Fruit fly (Drosophila melanogaster) whole organism, embryonic: ENCODE data around the gene nesd.

ENCODE experiments used
- Asciz ChIP-seq: fragments of 200-800 bp; sonication (Bioruptor generic); optimal IDR thresholded peaks from 2 replicates; lab custom pipeline; 2017; ENCODE audit warnings: missing biosample characterization, mild to moderate bottlenecking, missing genetic modification characterization, missing genetic modification reagents
- Bdp1 ChIP-seq: fragments of 200-800 bp; sonication (Bioruptor generic); optimal IDR thresholded peaks from 3 replicates; lab custom pipeline; 2016; ENCODE audit warnings: missing biosample characterization, missing genetic modification characterization
- Blimp-1 ChIP-seq: fragments of 200-800 bp; sonication (Bioruptor generic); optimal IDR thresholded peaks from 3 replicates; lab custom pipeline; 2018; ENCODE audit warnings: missing biosample characterization, missing genetic modification characterization, mild to moderate bottlenecking, moderate library complexity, missing genetic modification reagents
- C15 ChIP-seq: fragments of 200-800 bp; sonication (Bioruptor generic); IDR thresholded peaks from 3 replicates; pipeline ENCODE4 v1.3.6; 2022; ENCODE audit warnings: missing biosample characterization, missing genetic modification characterization
- CG1024 ChIP-seq: fragments of 200-800 bp; sonication (Bioruptor generic); IDR thresholded peaks from 2 replicates; pipeline ENCODE4 v1.3.6; 2022; ENCODE audit warnings: missing biosample characterization, missing genetic modification characterization
- CG11504 ChIP-seq: fragments of 200-800 bp; sonication (Bioruptor generic); optimal IDR thresholded peaks from 3 replicates; lab custom pipeline; 2019; ENCODE audit warnings: missing biosample characterization, mild to moderate bottlenecking, missing genetic modification characterization, moderate library complexity
- CG12219 ChIP-seq: fragments of 200-800 bp; sonication (Bioruptor generic); optimal IDR thresholded peaks from 3 replicates; lab custom pipeline; 2018; ENCODE audit warnings: missing biosample characterization, mild to moderate bottlenecking, missing genetic modification characterization
- CG13123 ChIP-seq: fragments of 200-800 bp; sonication (Bioruptor generic); optimal IDR thresholded peaks from 2 replicates; lab custom pipeline; 2016; ENCODE audit warnings: missing biosample characterization, missing genetic modification characterization
- CG13775 ChIP-seq: fragments of 200-800 bp; sonication (Bioruptor generic); optimal IDR thresholded peaks from 3 replicates; lab custom pipeline; 2017; ENCODE audit warnings: missing biosample characterization, mild to moderate bottlenecking, missing genetic modification characterization
- CG15269 ChIP-seq: fragments of 200-800 bp; sonication (Bioruptor generic); optimal IDR thresholded peaks from 2 replicates; lab custom pipeline; 2018; ENCODE audit warnings: missing biosample characterization, mild to moderate bottlenecking, missing genetic modification characterization, moderate library complexity
- CG15601 ChIP-seq: fragments of 200-800 bp; sonication (Bioruptor generic); optimal IDR thresholded peaks from 3 replicates; lab custom pipeline; 2019; ENCODE audit warnings: missing biosample characterization, mild to moderate bottlenecking, missing genetic modification characterization, moderate library complexity
- CG17186 ChIP-seq: fragments of 200-800 bp; sonication (Bioruptor generic); optimal IDR thresholded peaks from 3 replicates; lab custom pipeline; 2017; ENCODE audit warnings: missing biosample characterization, missing genetic modification reagents, missing genetic modification characterization
- CG17359 ChIP-seq: fragments of 200-800 bp; sonication (Bioruptor generic); optimal IDR thresholded peaks from 3 replicates; lab custom pipeline; 2018; ENCODE audit warnings: missing biosample characterization, mild to moderate bottlenecking, missing genetic modification characterization, moderate library complexity
- CG17361 ChIP-seq: fragments of 200-800 bp; sonication (Bioruptor generic); IDR thresholded peaks from 3 replicates; pipeline ENCODE4 v1.3.6; 2022; ENCODE audit warnings: missing biosample characterization, missing genetic modification characterization
- CG18476 ChIP-seq: fragments of 200-800 bp; sonication (Bioruptor generic); optimal IDR thresholded peaks from 2 replicates; lab custom pipeline; 2016; ENCODE audit warnings: missing biosample characterization, mild to moderate bottlenecking, missing genetic modification characterization
- CG2199 ChIP-seq: fragments of 200-800 bp; sonication (Bioruptor generic); IDR thresholded peaks from 3 replicates; pipeline ENCODE4 v1.3.6; 2022; ENCODE audit warnings: missing biosample characterization, missing genetic modification characterization
- CG2875 ChIP-seq: fragments of 200-800 bp; sonication (Bioruptor generic); optimal IDR thresholded peaks from 2 replicates; lab custom pipeline; 2017; ENCODE audit warnings: missing biosample characterization, mild to moderate bottlenecking, missing genetic modification characterization, missing genetic modification reagents
- CG3407 ChIP-seq: fragments of 200-800 bp; sonication (Bioruptor generic); optimal IDR thresholded peaks from 2 replicates; lab custom pipeline; 2018; ENCODE audit warnings: missing biosample characterization, mild to moderate bottlenecking, missing genetic modification characterization
- CG3995 ChIP-seq: fragments of 200-800 bp; sonication (Bioruptor generic); optimal IDR thresholded peaks from 3 replicates; lab custom pipeline; 2016; ENCODE audit warnings: missing biosample characterization, missing genetic modification characterization
- CG6254 ChIP-seq: fragments of 200-800 bp; sonication (Bioruptor generic); optimal IDR thresholded peaks from 3 replicates; lab custom pipeline; 2017; ENCODE audit warnings: mild to moderate bottlenecking, missing biosample characterization, missing genetic modification reagents, missing genetic modification characterization
- CG7928 ChIP-seq: fragments of 200-800 bp; sonication (Bioruptor generic); optimal IDR thresholded peaks from 2 replicates; lab custom pipeline; 2017; ENCODE audit warnings: missing biosample characterization, mild to moderate bottlenecking, missing genetic modification characterization
- CG7963 ChIP-seq: fragments of 200-800 bp; sonication (Bioruptor generic); IDR thresholded peaks from 3 replicates; pipeline ENCODE4 v1.3.6; 2022; ENCODE audit warnings: missing biosample characterization, missing genetic modification characterization; ENCODE audit not compliant: partially characterized antibody
- CG7987 ChIP-seq: fragments of 200-800 bp; sonication (Bioruptor generic); optimal IDR thresholded peaks from 2 replicates; lab custom pipeline; 2018; ENCODE audit warnings: missing biosample characterization, mild to moderate bottlenecking, missing genetic modification characterization, moderate library complexity
- CG8290 ChIP-seq, 3 experiments: fragments of 200-800 bp; sonication (Bioruptor generic); optimal IDR thresholded peaks; 2 replicates each; lab custom pipeline; 2016 to 2019; ENCODE audit warnings: missing biosample characterization in 3 of 3, missing genetic modification characterization in 3 of 3, mild to moderate bottlenecking in 2 of 3, moderate library complexity in 1 of 3
- CG8359 ChIP-seq: fragments of 200-800 bp; sonication (Bioruptor generic); optimal IDR thresholded peaks from 2 replicates; lab custom pipeline; 2017; ENCODE audit warnings: missing biosample characterization, mild to moderate bottlenecking, missing genetic modification characterization, borderline replicate concordance
- Dad ChIP-seq: fragments of 200-800 bp; sonication (Bioruptor generic); optimal IDR thresholded peaks from 3 replicates; lab custom pipeline; 2016; ENCODE audit warnings: missing biosample characterization, missing genetic modification characterization
- Doc2 ChIP-seq: fragments of 200-800 bp; sonication (Bioruptor generic); IDR thresholded peaks from 2 replicates; pipeline ENCODE4 v1.3.6; 2022; ENCODE audit warnings: missing biosample characterization, missing genetic modification characterization
- HmgZ ChIP-seq: fragments of 200-800 bp; sonication (Bioruptor generic); optimal IDR thresholded peaks from 2 replicates; lab custom pipeline; 2018; ENCODE audit warnings: missing biosample characterization, mild to moderate bottlenecking, missing genetic modification characterization
- ab ChIP-seq: fragments of 200-800 bp; sonication (Bioruptor generic); optimal IDR thresholded peaks from 2 replicates; lab custom pipeline; 2016; ENCODE audit warnings: missing biosample characterization, missing genetic modification characterization
- aop ChIP-seq: fragments of 200-800 bp; sonication (Bioruptor generic); IDR thresholded peaks from 2 replicates; pipeline ENCODE4 v1.3.6; 2022; ENCODE audit warnings: missing biosample characterization, missing genetic modification characterization
- bigmax ChIP-seq: fragments of 200-800 bp; sonication (Bioruptor generic); optimal IDR thresholded peaks from 2 replicates; lab custom pipeline; 2018; ENCODE audit warnings: missing biosample characterization, mild to moderate bottlenecking, missing genetic modification characterization
- en ChIP-seq: fragments of 200-800 bp; sonication (Bioruptor generic); optimal IDR thresholded peaks from 2 replicates; lab custom pipeline; 2016; ENCODE audit warnings: missing biosample characterization, missing genetic modification characterization
- eyg ChIP-seq: fragments of 200-800 bp; sonication (Bioruptor generic); optimal IDR thresholded peaks from 3 replicates; lab custom pipeline; 2016; ENCODE audit warnings: missing biosample characterization, missing genetic modification characterization
- fu2 ChIP-seq: fragments of 200-800 bp; sonication (Bioruptor generic); optimal IDR thresholded peaks from 2 replicates; lab custom pipeline; 2016; ENCODE audit warnings: missing biosample characterization, missing genetic modification characterization
- gcm ChIP-seq: fragments of 200-800 bp; sonication (Bioruptor generic); optimal IDR thresholded peaks from 2 replicates; lab custom pipeline; 2019; ENCODE audit warnings: missing biosample characterization, mild to moderate bottlenecking, missing genetic modification characterization, moderate library complexity
- klu ChIP-seq: fragments of 200-800 bp; sonication (Bioruptor generic); IDR thresholded peaks from 2 replicates; pipeline ENCODE4 v1.3.6; 2022; ENCODE audit warnings: missing biosample characterization, missing genetic modification characterization
- knrl ChIP-seq: fragments of 200-800 bp; sonication (Bioruptor generic); IDR thresholded peaks from 3 replicates; pipeline ENCODE4 v1.3.6; 2022; ENCODE audit warnings: missing biosample characterization, missing genetic modification characterization; ENCODE audit not compliant: partially characterized antibody
- lab ChIP-seq: fragments of 200-800 bp; sonication (Bioruptor generic); optimal IDR thresholded peaks from 3 replicates; lab custom pipeline; 2017; ENCODE audit warnings: missing biosample characterization, missing genetic modification characterization, mild to moderate bottlenecking, moderate library complexity, missing genetic modification reagents
- lilli ChIP-seq: fragments of 200-800 bp; sonication (Bioruptor generic); optimal IDR thresholded peaks from 3 replicates; lab custom pipeline; 2016; ENCODE audit warnings: missing biosample characterization, missing genetic modification characterization
- lmd ChIP-seq: fragments of 200-800 bp; sonication (Bioruptor generic); IDR thresholded peaks from 2 replicates; pipeline ENCODE4 v1.3.6; 2022; ENCODE audit warnings: missing biosample characterization, missing genetic modification characterization
- maf-S ChIP-seq: fragments of 200-800 bp; sonication (Bioruptor generic); optimal IDR thresholded peaks from 2 replicates; lab custom pipeline; 2016; ENCODE audit warnings: missing biosample characterization, missing genetic modification characterization
- rib ChIP-seq: fragments of 200-800 bp; sonication (Bioruptor generic); IDR thresholded peaks from 2 replicates; pipeline ENCODE4 v1.3.6; 2022; ENCODE audit warnings: missing biosample characterization, missing genetic modification characterization
- row ChIP-seq: fragments of 200-800 bp; sonication (Bioruptor generic); IDR thresholded peaks from 3 replicates; pipeline ENCODE4 v1.3.6; 2022; ENCODE audit warnings: missing biosample characterization, missing genetic modification characterization
- seq ChIP-seq: fragments of 200-800 bp; sonication (Bioruptor generic); IDR thresholded peaks from 2 replicates; pipeline ENCODE4 v1.3.6; 2022; ENCODE audit warnings: missing biosample characterization, missing genetic modification characterization
- sug ChIP-seq: fragments of 200-800 bp; optimal IDR thresholded peaks from 2 replicates; lab custom pipeline; 2019; ENCODE audit warnings: missing biosample characterization, mild to moderate bottlenecking, missing genetic modification characterization, moderate library complexity
- usp ChIP-seq: fragments of >200 bp; optimal IDR thresholded peaks from 2 replicates; lab custom pipeline; 2017; ENCODE audit warnings: missing biosample characterization, missing genetic modification characterization
- wek ChIP-seq: fragments of 200-800 bp; sonication (Bioruptor generic); optimal IDR thresholded peaks from 3 replicates; lab custom pipeline; 2018; ENCODE audit warnings: missing biosample characterization, mild to moderate bottlenecking, missing genetic modification characterization, moderate library complexity
- zf30C ChIP-seq: fragments of 200-800 bp; sonication (Bioruptor generic); optimal IDR thresholded peaks from 3 replicates; lab custom pipeline; 2018; ENCODE audit warnings: missing biosample characterization, mild to moderate bottlenecking, missing genetic modification characterization

Gene nesd

DNA sequence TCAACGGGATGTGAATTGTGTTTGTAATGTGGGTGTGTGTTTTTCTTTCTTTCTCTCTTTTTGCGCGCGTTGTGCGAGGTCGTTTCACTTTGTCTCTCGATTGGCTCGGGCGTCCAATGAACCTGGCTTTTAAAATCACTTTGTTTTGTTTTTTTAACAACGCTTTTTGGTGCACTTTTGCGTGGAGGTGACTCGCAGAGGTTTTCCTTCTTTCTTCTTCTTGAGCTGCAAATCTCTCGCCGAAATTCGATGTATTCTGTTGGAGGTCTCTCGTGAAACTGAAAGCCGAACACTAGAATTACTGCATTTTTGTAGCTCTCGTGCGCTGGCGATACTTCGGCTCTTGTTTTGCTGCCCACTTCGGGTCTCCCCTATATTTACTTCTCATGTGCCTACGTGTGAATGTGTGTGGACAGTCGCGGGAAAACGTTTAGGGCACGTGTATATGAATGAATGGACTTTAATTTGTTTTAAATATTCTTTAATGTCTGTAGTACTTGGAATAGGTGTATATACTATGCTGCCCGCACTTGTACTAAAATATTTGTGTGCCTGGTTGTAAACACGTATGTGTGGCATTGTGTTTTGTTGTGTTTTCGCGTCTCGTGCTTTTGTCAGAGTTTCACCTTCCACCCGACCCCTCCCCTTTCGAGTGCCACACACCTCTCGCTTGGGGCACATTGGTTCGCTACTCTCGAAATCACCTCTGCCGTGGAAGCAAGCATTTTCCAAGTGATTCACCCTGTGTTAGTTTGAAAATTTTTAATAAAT lies 8.8 kb upstream of the nesd start, which contains the start of gene fok (continued):
- TF ChIP-seq Dad, result peak; percentile 93
- peak; percentile 98 for TF ChIP-seq rib (GFP tag; lab: Robert Waterston, UW)
- peak; percentile 74 for TF ChIP-seq aop (GFP tag; lab: Robert Waterston, UW)
- TF ChIP-seq CG7987 (GFP tag; lab: Kevin White, UChicago), result peak; percentile 95
- TF ChIP-seq lab, result peak; percentile 99
- TF ChIP-seq CG12219 (GFP tag; lab: Kevin White, UChicago), result peak; percentile 97
- peak; percentile 91 for TF ChIP-seq CG3407 (GFP tag; lab: Kevin White, UChicago)
- TF ChIP-seq Doc2 (GFP tag; lab: Robert Waterston, UW), result peak; percentile 52
- TF ChIP-seq en (GFP tag; lab: Kevin White, UChicago), result peak; percentile 85
- TF ChIP-seq lmd (GFP tag; lab: Robert Waterston, UW), result peak; percentile 97
- TF ChIP-seq sug (tag; lab: Kevin White, UChicago), result peak; percentile 98
- TF ChIP-seq Asciz, result peak; percentile 96
- TF ChIP-seq C15 (GFP tag; lab: Robert Waterston, UW), result no peak
- peak; percentile 95 for TF ChIP-seq Blimp-1 (GFP tag; lab: Kevin White, UChicago)
- TF ChIP-seq seq (GFP tag; lab: Robert Waterston, UW), result peak; percentile 97
- TF ChIP-seq usp (GFP tag; lab: Kevin White, UChicago), result no peak
- peak; percentile 98 for TF ChIP-seq HmgZ (tag; lab: Kevin White, UChicago)
- peak; percentile 95 for TF ChIP-seq CG13775
- TF ChIP-seq zf30C (GFP tag; lab: Kevin White, UChicago), result peak; percentile 35
- peak; percentile 92 for TF ChIP-seq fu2 (GFP tag; lab: Kevin White, UChicago)
- peak; percentile 82; the same call in 2 of the 3 replicates for TF ChIP-seq CG2199
- TF ChIP-seq CG17361 (GFP tag; lab: Robert Waterston, UW), result peak; percentile 96
- TF ChIP-seq CG15601, result peak; percentile 95
- peak; percentile 97 for TF ChIP-seq CG8290 (GFP tag; optimal IDR thresholded peaks at IDR 0.05; lab: Kevin White, UChicago)
- peak; percentile 89 to 90 for TF ChIP-seq CG8290 (tag; optimal IDR thresholded peaks at IDR 0.05; lab: Kevin White, UChicago)
- peak; percentile 86 for TF ChIP-seq Bdp1
- TF ChIP-seq wek (GFP tag; lab: Kevin White, UChicago), result peak; percentile 83
- TF ChIP-seq CG6254 (GFP tag; lab: Kevin White, UChicago), result peak; percentile 93
- TF ChIP-seq CG17186, result peak; percentile 66
- peak; percentile 79 for TF ChIP-seq CG7928
- peak; percentile 90 for TF ChIP-seq CG8359 (GFP tag; lab: Kevin White, UChicago)
- peak; percentile 98 for TF ChIP-seq CG15269 (tag; lab: Kevin White, UChicago)
- peak; percentile 96 for TF ChIP-seq CG18476 (GFP tag; lab: Kevin White, UChicago)
- peak; percentile 79 for TF ChIP-seq ab (GFP tag; lab: Kevin White, UChicago)
- 0 out of 2 replicates have a peak, but pooled peaks have one; percentile 41 for TF ChIP-seq CG1024 (GFP tag; lab: Robert Waterston, UW)
- TF ChIP-seq CG2875, result peak; percentile 95
- TF ChIP-seq eyg, result peak; percentile 93
- TF ChIP-seq bigmax (GFP tag; lab: Kevin White, UChicago), result peak; percentile 44
- peak; percentile 90 for TF ChIP-seq klu (GFP tag; lab: Robert Waterston, UW)
- peak; percentile 96 for TF ChIP-seq CG17359
- TF ChIP-seq lilli (GFP tag; lab: Kevin White, UChicago), result peak; percentile 97
- TF ChIP-seq gcm (GFP tag; lab: Kevin White, UChicago), result peak; percentile 98
- peak; percentile 94 for TF ChIP-seq maf-S (GFP tag; lab: Kevin White, UChicago)
- TF ChIP-seq CG3995, result peak; percentile 68
- no peak for TF ChIP-seq CG7963 (GFP tag; lab: Robert Waterston, UW)
- peak; percentile 97 for TF ChIP-seq CG11504 (tag; lab: Kevin White, UChicago)
- peak; percentile 99 for TF ChIP-seq row
- peak; percentile 86 for TF ChIP-seq CG13123 (GFP tag; lab: Kevin White, UChicago)
- peak; percentile 33; the same call in 1 of the 3 replicates for TF ChIP-seq knrl (GFP tag; lab: Robert Waterston, UW)
